Fruit fly (Drosophila melanogaster) whole organism, embryonic: ENCODE results near the gene CG7298.

Experiments
- CG11695 ChIP-seq: fragments of 200-800 bp; sonication (Bioruptor generic); IDR thresholded peaks from 3 replicates; pipeline ENCODE4 v1.3.6; 2022; ENCODE audit warnings: missing biosample characterization, missing genetic modification characterization
- CG17361 ChIP-seq: fragments of 200-800 bp; sonication (Bioruptor generic); IDR thresholded peaks from 3 replicates; pipeline ENCODE4 v1.3.6; 2022; ENCODE audit warnings: missing biosample characterization, missing genetic modification characterization
- CG17802 ChIP-seq: fragments of 200-800 bp; sonication (Bioruptor generic); optimal IDR thresholded peaks from 2 replicates; lab custom pipeline; 2018; ENCODE audit warnings: missing biosample characterization, mild to moderate bottlenecking, missing genetic modification characterization, moderate library complexity
- Gug ChIP-seq: fragments of 200-800 bp; sonication (Bioruptor generic); IDR thresholded peaks from 4 replicates; pipeline ENCODE4 v1.3.6; 2022; ENCODE audit warnings: missing biosample characterization, missing genetic modification characterization
- Rx ChIP-seq: fragments of 200-800 bp; sonication (Bioruptor generic); IDR thresholded peaks from 2 replicates; pipeline ENCODE4 v1.3.6; 2022; ENCODE audit warnings: missing biosample characterization, missing genetic modification characterization
- nmo ChIP-seq: fragments of 200-800 bp; sonication (Bioruptor generic); optimal IDR thresholded peaks from 2 replicates; lab custom pipeline; 2018; ENCODE audit warnings: missing biosample characterization, mild to moderate bottlenecking, missing genetic modification characterization, moderate library complexity
- stwl ChIP-seq: fragments of 200-800 bp; sonication (Bioruptor generic); optimal IDR thresholded peaks from 3 replicates; lab custom pipeline; 2018; ENCODE audit warnings: missing biosample characterization, mild to moderate bottlenecking, missing genetic modification characterization, moderate library complexity

DNA sequence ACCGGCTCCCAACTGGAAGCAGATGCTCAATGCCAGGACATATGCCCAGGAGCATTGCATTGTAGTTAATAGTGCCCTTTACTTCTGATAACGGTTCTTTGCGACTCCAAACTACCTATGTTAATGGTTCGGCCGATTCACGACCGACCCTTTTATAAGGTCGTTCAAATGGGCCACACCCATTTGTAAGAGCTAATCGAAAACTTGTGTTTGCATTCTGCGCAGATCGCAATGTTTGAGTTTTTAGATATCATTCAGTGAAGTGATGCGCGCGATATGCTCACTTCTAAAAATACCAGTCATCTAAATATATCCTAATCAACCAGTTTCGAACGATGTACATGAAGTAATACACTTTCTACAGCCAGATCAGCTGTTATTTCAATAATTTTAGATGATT, 1.9 kb downstream of the CG7298 start, which contains the start of gene obst-F:
- TF ChIP-seq CG17361 (GFP tag; lab: Robert Waterston, UW) (no peak), CG11695 (no peak), stwl (tag; lab: Kevin White, UChicago) (no peak), nmo (GFP tag; lab: Kevin White, UChicago) (no peak), Gug (GFP tag; lab: Robert Waterston, UW) (no peak), CG17802 (tag; lab: Kevin White, UChicago) (no peak), Rx (GFP tag; lab: Robert Waterston, UW) (no peak)
